Fruit fly (Drosophila melanogaster) whole organism, embryonic: ENCODE data around the gene RpL4.

Source experiments
- ATbp ChIP-seq: fragments of 200-800 bp; sonication (Bioruptor generic); optimal IDR thresholded peaks from 2 replicates; lab custom pipeline; 2017; ENCODE audit warnings: missing biosample characterization, mild to moderate bottlenecking, missing genetic modification characterization, missing genetic modification reagents
- Antp ChIP-seq: fragments of 200-800 bp; sonication (Bioruptor generic); optimal IDR thresholded peaks from 3 replicates; lab custom pipeline; 2016; ENCODE audit warnings: missing biosample characterization, missing genetic modification characterization
- Awh ChIP-seq: fragments of 200-800 bp; sonication (Bioruptor generic); IDR thresholded peaks from 2 replicates; pipeline ENCODE4, ENCODE4 v1.3.6; 2022; ENCODE audit warnings: missing biosample characterization, missing genetic modification characterization
- B-H2 ChIP-seq: fragments of 200-800 bp; sonication (Bioruptor generic); optimal IDR thresholded peaks from 2 replicates; lab custom pipeline; 2018; ENCODE audit warnings: missing biosample characterization, mild to moderate bottlenecking, missing genetic modification characterization
- Blimp-1 ChIP-seq: fragments of 200-800 bp; sonication (Bioruptor generic); optimal IDR thresholded peaks from 3 replicates; lab custom pipeline; 2018; ENCODE audit warnings: missing biosample characterization, missing genetic modification characterization, mild to moderate bottlenecking, moderate library complexity, missing genetic modification reagents
- Bteb2 ChIP-seq: fragments of 200-800 bp; sonication (Bioruptor generic); optimal IDR thresholded peaks from 2 replicates; lab custom pipeline; 2016; ENCODE audit warnings: missing biosample characterization, missing genetic modification characterization
- CG10209 ChIP-seq: fragments of 200-800 bp; sonication (Bioruptor generic); optimal IDR thresholded peaks from 3 replicates; lab custom pipeline; 2017; ENCODE audit warnings: missing biosample characterization, mild to moderate bottlenecking, missing genetic modification characterization, missing genetic modification reagents
- CG1024 ChIP-seq: fragments of 200-800 bp; sonication (Bioruptor generic); IDR thresholded peaks from 2 replicates; pipeline ENCODE4 v1.3.6; 2022; ENCODE audit warnings: missing biosample characterization, missing genetic modification characterization
- CG10274 ChIP-seq: fragments of 200-800 bp; sonication (Bioruptor generic); optimal IDR thresholded peaks from 3 replicates; lab custom pipeline; 2017; ENCODE audit warnings: missing biosample characterization, mild to moderate bottlenecking, missing genetic modification characterization
- CG11093 ChIP-seq: fragments of 200-800 bp; sonication (Bioruptor generic); IDR thresholded peaks from 3 replicates; pipeline ENCODE4 v1.3.6; 2022; ENCODE audit warnings: missing biosample characterization, missing genetic modification characterization
- CG11456 ChIP-seq: fragments of 200-800 bp; sonication (Bioruptor generic); IDR thresholded peaks from 3 replicates; pipeline ENCODE4 v1.3.6; 2022; ENCODE audit warnings: missing biosample characterization, missing genetic modification characterization
- CG12236 ChIP-seq: fragments of 200-800 bp; sonication (Bioruptor generic); optimal IDR thresholded peaks from 2 replicates; lab custom pipeline; 2016; ENCODE audit warnings: missing biosample characterization, missing genetic modification characterization
- CG14965 ChIP-seq: fragments of 200-800 bp; sonication (Bioruptor generic); optimal IDR thresholded peaks from 2 replicates; lab custom pipeline; 2016; ENCODE audit warnings: missing biosample characterization, missing genetic modification characterization, borderline replicate concordance
- CG15479 ChIP-seq: fragments of 200-800 bp; sonication (Bioruptor generic); optimal IDR thresholded peaks from 3 replicates; lab custom pipeline; 2019; ENCODE audit warnings: missing biosample characterization, mild to moderate bottlenecking, missing genetic modification characterization, moderate library complexity
- CG1603 ChIP-seq: fragments of 200-800 bp; sonication (Bioruptor generic); optimal IDR thresholded peaks from 2 replicates; lab custom pipeline; 2019; ENCODE audit warnings: missing biosample characterization, mild to moderate bottlenecking, missing genetic modification characterization, moderate library complexity
- CG17186 ChIP-seq: fragments of 200-800 bp; sonication (Bioruptor generic); optimal IDR thresholded peaks from 3 replicates; lab custom pipeline; 2017; ENCODE audit warnings: missing biosample characterization, missing genetic modification reagents, missing genetic modification characterization
- CG1832 ChIP-seq: fragments of 200-800 bp; sonication (Bioruptor generic); optimal IDR thresholded peaks from 2 replicates; lab custom pipeline; 2017; ENCODE audit warnings: missing biosample characterization, mild to moderate bottlenecking, missing genetic modification characterization, inconsistent platforms
- CG2202 ChIP-seq: fragments of 200-800 bp; sonication (Bioruptor generic); optimal IDR thresholded peaks from 2 replicates; lab custom pipeline; 2018; ENCODE audit warnings: missing biosample characterization, mild to moderate bottlenecking, missing genetic modification characterization
- CG31224 ChIP-seq: fragments of 200-800 bp; sonication (Bioruptor generic); IDR thresholded peaks from 2 replicates; pipeline ENCODE4 v1.3.6; 2022; ENCODE audit warnings: missing biosample characterization, missing genetic modification characterization
- CG4328 ChIP-seq: fragments of 200-800 bp; sonication (Bioruptor generic); optimal IDR thresholded peaks from 3 replicates; lab custom pipeline; 2017; ENCODE audit warnings: missing biosample characterization, missing genetic modification reagents, missing genetic modification characterization
- CG6272 ChIP-seq: fragments of 200-800 bp; sonication (Bioruptor generic); IDR thresholded peaks from 2 replicates; pipeline ENCODE4 v1.3.6; 2022; ENCODE audit warnings: missing biosample characterization, missing genetic modification characterization
- CG7745 ChIP-seq: fragments of 200-800 bp; sonication (Bioruptor generic); optimal IDR thresholded peaks from 2 replicates; lab custom pipeline; 2018; ENCODE audit warnings: missing biosample characterization, mild to moderate bottlenecking, missing genetic modification characterization, moderate library complexity
- CG7987 ChIP-seq: fragments of 200-800 bp; sonication (Bioruptor generic); optimal IDR thresholded peaks from 2 replicates; lab custom pipeline; 2018; ENCODE audit warnings: missing biosample characterization, mild to moderate bottlenecking, missing genetic modification characterization, moderate library complexity
- D19A ChIP-seq: fragments of 200-800 bp; optimal IDR thresholded peaks from 3 replicates; lab custom pipeline; 2019; ENCODE audit warnings: missing biosample characterization, mild to moderate bottlenecking, missing genetic modification characterization, moderate library complexity
- Fer3 ChIP-seq: fragments of 200-800 bp; sonication (Bioruptor generic); optimal IDR thresholded peaks from 2 replicates; lab custom pipeline; 2018; ENCODE audit warnings: missing biosample characterization, mild to moderate bottlenecking, missing genetic modification characterization, moderate library complexity
- Gug ChIP-seq: fragments of 200-800 bp; sonication (Bioruptor generic); IDR thresholded peaks from 4 replicates; pipeline ENCODE4 v1.3.6; 2022; ENCODE audit warnings: missing biosample characterization, missing genetic modification characterization
- HLH4C ChIP-seq: fragments of 200-800 bp; sonication (Bioruptor generic); IDR thresholded peaks from 3 replicates; pipeline ENCODE4 v1.3.6; 2022; ENCODE audit warnings: missing biosample characterization, missing genetic modification characterization; ENCODE audit not compliant: partially characterized antibody
- Hr51 ChIP-seq, 2 experiments: fragments of 200-800 bp; sonication (Bioruptor generic); optimal IDR thresholded peaks; 2 replicates in 1 of 2; 3 replicates in 1 of 2; lab custom pipeline; 2016 to 2018; ENCODE audit warnings: missing biosample characterization in 2 of 2, missing genetic modification characterization in 2 of 2, mild to moderate bottlenecking in 1 of 2, moderate library complexity in 1 of 2
- MBD-R2 ChIP-seq: fragments of 200-800 bp; sonication (Bioruptor generic); IDR thresholded peaks from 2 replicates; pipeline ENCODE4 v1.3.6; 2022; ENCODE audit warnings: missing biosample characterization, missing genetic modification characterization
- NC2β ChIP-seq: fragments of 200-800 bp; sonication (Bioruptor generic); optimal IDR thresholded peaks from 2 replicates; lab custom pipeline; 2016; ENCODE audit warnings: missing biosample characterization, missing genetic modification characterization
- Opbp ChIP-seq: fragments of 200-800 bp; sonication (Bioruptor generic); IDR thresholded peaks from 3 replicates; pipeline ENCODE4 v1.3.6; 2022; ENCODE audit warnings: missing biosample characterization, missing genetic modification characterization; ENCODE audit not compliant: partially characterized antibody
- PHDP ChIP-seq: fragments of 200-800 bp; sonication (Bioruptor generic); optimal IDR thresholded peaks from 3 replicates; lab custom pipeline; 2018; ENCODE audit warnings: missing biosample characterization, mild to moderate bottlenecking, missing genetic modification characterization, moderate library complexity
- Poxn ChIP-seq: fragments of 200-800 bp; sonication (Bioruptor generic); IDR thresholded peaks from 2 replicates; pipeline ENCODE4 v1.3.6; 2022; ENCODE audit warnings: missing biosample characterization, missing genetic modification characterization
- Rx ChIP-seq: fragments of 200-800 bp; sonication (Bioruptor generic); IDR thresholded peaks from 2 replicates; pipeline ENCODE4 v1.3.6; 2022; ENCODE audit warnings: missing biosample characterization, missing genetic modification characterization
- Scr ChIP-seq: fragments of 200-800 bp; sonication (Bioruptor generic); IDR thresholded peaks from 2 replicates; pipeline ENCODE4 v1.3.6; 2022; ENCODE audit warnings: missing biosample characterization, missing genetic modification characterization; ENCODE audit not compliant: partially characterized antibody
- amos ChIP-seq: fragments of 200-800 bp; sonication (Bioruptor generic); IDR thresholded peaks from 2 replicates; pipeline ENCODE4 v1.3.6; 2022; ENCODE audit warnings: missing biosample characterization, missing genetic modification characterization; ENCODE audit not compliant: partially characterized antibody
- dimm ChIP-seq: fragments of 200-800 bp; sonication (Bioruptor generic); IDR thresholded peaks from 2 replicates; pipeline ENCODE4 v1.3.6; 2022; ENCODE audit warnings: missing biosample characterization, missing genetic modification characterization
- dpn ChIP-seq, 2 experiments: fragments of 200-800 bp; sonication (Bioruptor generic); optimal IDR thresholded peaks; 3 replicates each; lab custom pipeline; 2016; ENCODE audit warnings: missing biosample characterization in 2 of 2, missing genetic modification characterization in 2 of 2
- eve ChIP-seq, 2 experiments: fragments of >200 bp; optimal IDR thresholded peaks; 2 replicates each; lab custom pipeline; 2017; ENCODE audit warnings: missing biosample characterization in 2 of 2, missing genetic modification characterization in 2 of 2
- grn ChIP-seq: fragments of 200-800 bp; sonication (Bioruptor generic); optimal IDR thresholded peaks from 3 replicates; lab custom pipeline; 2017; ENCODE audit warnings: missing biosample characterization, missing genetic modification characterization
- kah ChIP-seq: fragments of 200-800 bp; sonication (Bioruptor generic); optimal IDR thresholded peaks from 2 replicates; lab custom pipeline; 2018; ENCODE audit warnings: missing biosample characterization, mild to moderate bottlenecking, missing genetic modification characterization
- mirr ChIP-seq: fragments of 200-800 bp; sonication (Bioruptor generic); optimal IDR thresholded peaks from 3 replicates; lab custom pipeline; 2018; ENCODE audit warnings: missing biosample characterization, mild to moderate bottlenecking, missing genetic modification characterization
- nerfin-2 ChIP-seq: fragments of 200-800 bp; sonication (Bioruptor generic); IDR thresholded peaks from 2 replicates; pipeline ENCODE4 v1.3.6; 2022; ENCODE audit warnings: missing biosample characterization, missing genetic modification characterization; ENCODE audit not compliant: partially characterized antibody
- psq ChIP-seq: fragments of 200-800 bp; sonication (Bioruptor generic); optimal IDR thresholded peaks from 2 replicates; lab custom pipeline; 2017; ENCODE audit warnings: missing biosample characterization, missing genetic modification characterization
- sens-2 ChIP-seq: fragments of 200-800 bp; sonication (Bioruptor generic); IDR thresholded peaks from 2 replicates; pipeline ENCODE4 v1.3.6; 2022; ENCODE audit warnings: missing biosample characterization, missing genetic modification characterization
- toy ChIP-seq: fragments of 200-800 bp; sonication (Bioruptor generic); IDR thresholded peaks from 2 replicates; pipeline ENCODE4 v1.3.6; 2022; ENCODE audit warnings: missing biosample characterization, missing genetic modification characterization
- usp ChIP-seq: fragments of >200 bp; optimal IDR thresholded peaks from 2 replicates; lab custom pipeline; 2017; ENCODE audit warnings: missing biosample characterization, missing genetic modification characterization

RpL4 gene

DNA sequence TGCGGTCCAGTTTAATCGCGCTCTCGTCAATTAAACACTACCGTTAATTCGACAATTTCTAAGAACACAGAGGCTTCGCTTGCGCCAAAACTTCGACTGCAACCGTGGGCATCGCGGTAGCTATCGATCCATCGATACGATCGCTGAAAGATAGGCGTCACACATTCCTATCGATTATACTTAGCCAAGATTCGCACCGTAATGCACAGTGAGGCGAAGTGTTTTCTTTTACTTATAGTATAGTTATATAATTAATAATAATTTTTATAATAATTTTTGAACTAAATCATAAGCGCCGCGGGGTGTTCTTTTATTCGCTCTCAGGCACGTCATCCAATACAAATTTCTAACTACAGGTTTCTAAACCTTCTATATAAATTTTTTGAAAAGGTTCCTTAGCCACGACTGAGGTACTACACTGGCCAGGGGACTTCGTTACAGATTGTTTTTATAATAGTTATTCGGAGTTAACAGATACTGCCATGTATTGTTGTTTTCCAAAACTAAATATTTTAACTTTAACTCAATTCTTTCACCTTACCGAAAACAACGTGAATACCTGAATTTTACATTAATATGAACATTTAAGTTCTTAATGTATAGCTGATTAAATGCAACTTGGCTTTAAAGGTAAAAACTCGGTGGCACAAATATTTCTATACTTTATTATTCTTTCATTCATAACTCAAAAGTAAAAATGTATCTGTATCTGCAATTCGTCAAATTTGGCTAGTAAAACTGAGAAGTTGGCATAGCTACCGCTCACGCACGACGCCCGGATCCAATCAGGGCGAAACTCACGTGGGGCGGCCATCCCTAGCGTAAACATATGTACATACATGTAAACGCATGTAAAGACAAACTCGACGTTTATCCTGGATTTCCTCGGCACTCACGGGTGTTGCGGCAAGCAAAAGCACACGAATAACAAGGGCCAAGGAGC is 15.4 kb downstream of the RpL4 start, which contains the start of the genes NSD and BOD1 (continued):
- TF ChIP-seq mirr (GFP tag; lab: Kevin White, UChicago) = peak; percentile 42
- TF ChIP-seq Antp (GFP tag; lab: Kevin White, UChicago) = peak; percentile 24
- peak; percentile 82 for TF ChIP-seq Gug
- TF ChIP-seq CG31224 = peak; percentile 59
- no peak for TF ChIP-seq CG15479 (GFP tag; lab: Kevin White, UChicago)
- TF ChIP-seq D19A (tag; lab: Kevin White, UChicago) = no peak
- TF ChIP-seq NC2β (GFP tag; lab: Kevin White, UChicago) = no peak
- no peak for TF ChIP-seq CG7745 (tag; lab: Kevin White, UChicago)
- TF ChIP-seq amos (GFP tag; lab: Robert Waterston, UW) = peak; percentile 98
- TF ChIP-seq CG10274 (GFP tag; lab: Kevin White, UChicago) = no peak
- no peak for TF ChIP-seq CG12236
- peak; percentile 39 for TF ChIP-seq Fer3 (tag; lab: Kevin White, UChicago)
- no peak for TF ChIP-seq CG1832
- peak; percentile 51 for TF ChIP-seq CG17186 (GFP tag; lab: Kevin White, UChicago)
- TF ChIP-seq CG1603 = peak; percentile 55
- TF ChIP-seq usp = no peak
- peak; percentile 79 for TF ChIP-seq CG6272
- peak; percentile 88 for TF ChIP-seq MBD-R2 (GFP tag; lab: Robert Waterston, UW)
- TF ChIP-seq CG7987 (GFP tag; lab: Kevin White, UChicago) = peak; percentile 20
- no peak for TF ChIP-seq PHDP
- peak; percentile 86 for TF ChIP-seq CG11456 (GFP tag; lab: Robert Waterston, UW)
- TF ChIP-seq grn (GFP tag; lab: Kevin White, UChicago) = no peak
- TF ChIP-seq psq (GFP tag; lab: Kevin White, UChicago) = no peak
- TF ChIP-seq Bteb2 = no peak
- peak; percentile 98 for TF ChIP-seq Opbp (GFP tag; lab: Robert Waterston, UW)
- peak; percentile 27 for TF ChIP-seq B-H2 (GFP tag; lab: Kevin White, UChicago)
- TF ChIP-seq HLH4C (GFP tag; lab: Robert Waterston, UW) = peak; percentile 90
- TF ChIP-seq eve (GFP tag; optimal IDR thresholded peaks at IDR 0.05; lab: Kevin White, UChicago) = no peak
- TF ChIP-seq CG10209 (GFP tag; lab: Kevin White, UChicago) = peak; percentile 48
- TF ChIP-seq CG4328 = peak; percentile 18
- no peak for TF ChIP-seq dimm
- no peak for TF ChIP-seq CG2202
- peak; percentile 63; the same call in 1 of the 2 replicates for TF ChIP-seq Rx
- TF ChIP-seq Blimp-1 (GFP tag; lab: Kevin White, UChicago) = no peak
- TF ChIP-seq toy (GFP tag; lab: Robert Waterston, UW) = no peak
- no peak for TF ChIP-seq Awh (GFP tag; lab: Robert Waterston, UW)
- TF ChIP-seq Hr51 (GFP tag; optimal IDR thresholded peaks at IDR 0.05; lab: Kevin White, UChicago) = no peak
- peak; percentile 47 for TF ChIP-seq ATbp (GFP tag; lab: Kevin White, UChicago)
- peak; percentile 90 for TF ChIP-seq nerfin-2 (GFP tag; lab: Robert Waterston, UW)
- TF ChIP-seq CG1024 (GFP tag; lab: Robert Waterston, UW) = 0 out of 2 replicates have a peak, but pooled peaks have one; percentile 46
- no peak for TF ChIP-seq sens-2 (GFP tag; lab: Robert Waterston, UW)
- TF ChIP-seq dpn (GFP tag; optimal IDR thresholded peaks at IDR 0.05; lab: Kevin White, UChicago) = peak in 1 of 2 experiments; percentile 47
- peak; percentile 85 for TF ChIP-seq Scr
- no peak for TF ChIP-seq CG11093 (GFP tag; lab: Robert Waterston, UW)
- TF ChIP-seq kah (GFP tag; lab: Kevin White, UChicago) = no peak
- peak; percentile 37; the same call in 1 of the 2 replicates for TF ChIP-seq Poxn (GFP tag; lab: Robert Waterston, UW)
- no peak for TF ChIP-seq CG14965
